Fruit fly (Drosophila melanogaster) whole organism, embryonic: ENCODE data around the gene CG17786.

Experiments used
- CG10209 ChIP-seq: fragments of 200-800 bp; sonication (Bioruptor generic); optimal IDR thresholded peaks from 3 replicates; lab custom pipeline; 2017; ENCODE audit warnings: missing biosample characterization, mild to moderate bottlenecking, missing genetic modification characterization, missing genetic modification reagents
- CG10543 ChIP-seq: fragments of 200-800 bp; sonication (Bioruptor generic); optimal IDR thresholded peaks from 3 replicates; lab custom pipeline; 2017; ENCODE audit warnings: missing biosample characterization, mild to moderate bottlenecking, missing genetic modification characterization, moderate library complexity
- CG11504 ChIP-seq: fragments of 200-800 bp; sonication (Bioruptor generic); optimal IDR thresholded peaks from 3 replicates; lab custom pipeline; 2019; ENCODE audit warnings: missing biosample characterization, mild to moderate bottlenecking, missing genetic modification characterization, moderate library complexity
- CG12071 ChIP-seq: fragments of 200-800 bp; sonication (Bioruptor generic); optimal IDR thresholded peaks from 3 replicates; lab custom pipeline; 2018; ENCODE audit warnings: missing biosample characterization, mild to moderate bottlenecking, missing genetic modification characterization
- CG14667 ChIP-seq: fragments of 200-800 bp; sonication (Bioruptor generic); IDR thresholded peaks from 2 replicates; pipeline ENCODE4 v1.3.6; 2022; ENCODE audit warnings: missing biosample characterization, missing genetic modification characterization
- CG14965 ChIP-seq: fragments of 200-800 bp; sonication (Bioruptor generic); optimal IDR thresholded peaks from 2 replicates; lab custom pipeline; 2016; ENCODE audit warnings: missing biosample characterization, missing genetic modification characterization, borderline replicate concordance
- CG1529 ChIP-seq: fragments of 200-800 bp; sonication (Bioruptor generic); optimal IDR thresholded peaks from 3 replicates; lab custom pipeline; 2018; ENCODE audit warnings: missing biosample characterization, missing genetic modification characterization
- CG16813 ChIP-seq: fragments of 200-800 bp; sonication (Bioruptor generic); IDR thresholded peaks from 3 replicates; pipeline ENCODE4 v1.3.6; 2022; ENCODE audit warnings: missing biosample characterization, missing genetic modification characterization; ENCODE audit not compliant: partially characterized antibody
- CG17912 ChIP-seq: fragments of 200-800 bp; sonication (Bioruptor generic); optimal IDR thresholded peaks from 2 replicates; lab custom pipeline; 2018; ENCODE audit warnings: missing biosample characterization, mild to moderate bottlenecking, missing genetic modification characterization
- CG2678 ChIP-seq: fragments of 200-800 bp; sonication (Bioruptor generic); optimal IDR thresholded peaks from 3 replicates; lab custom pipeline; 2019; ENCODE audit warnings: missing biosample characterization, mild to moderate bottlenecking, missing genetic modification characterization, moderate library complexity
- CG3065 ChIP-seq: fragments of 200-800 bp; sonication (Bioruptor generic); optimal IDR thresholded peaks from 2 replicates; lab custom pipeline; 2016; ENCODE audit warnings: missing biosample characterization, missing genetic modification characterization
- CG32532 ChIP-seq: fragments of 200-800 bp; sonication (Bioruptor generic); IDR thresholded peaks from 2 replicates; pipeline ENCODE4 v1.3.6; 2022; ENCODE audit warnings: missing biosample characterization, missing genetic modification characterization
- CG34422 ChIP-seq: fragments of 200-800 bp; sonication (Bioruptor generic); IDR thresholded peaks from 3 replicates; pipeline ENCODE4 v1.3.6; 2022; ENCODE audit warnings: missing biosample characterization, missing genetic modification characterization
- CG4424 ChIP-seq: fragments of 200-800 bp; sonication (Bioruptor generic); optimal IDR thresholded peaks from 3 replicates; lab custom pipeline; 2016; ENCODE audit warnings: missing biosample characterization, missing genetic modification characterization
- CG4854 ChIP-seq: fragments of 200-800 bp; sonication (Bioruptor generic); optimal IDR thresholded peaks from 2 replicates; lab custom pipeline; 2016; ENCODE audit warnings: missing biosample characterization, missing genetic modification characterization, inconsistent platforms
- CG5180 ChIP-seq: fragments of 200-800 bp; sonication (Bioruptor generic); optimal IDR thresholded peaks from 3 replicates; lab custom pipeline; 2017; ENCODE audit warnings: missing biosample characterization, missing genetic modification characterization, mild to moderate bottlenecking, moderate library complexity, missing genetic modification reagents
- CG6175 ChIP-seq: fragments of 200-800 bp; sonication (Bioruptor generic); IDR thresholded peaks from 3 replicates; pipeline ENCODE4 v1.3.6; 2022; ENCODE audit warnings: missing biosample characterization, missing genetic modification characterization
- CG8478 ChIP-seq: fragments of >200 bp; optimal IDR thresholded peaks from 2 replicates; lab custom pipeline; 2018
- CG9876 ChIP-seq: fragments of 200-800 bp; sonication (Bioruptor generic); optimal IDR thresholded peaks from 2 replicates; lab custom pipeline; 2016; ENCODE audit warnings: missing biosample characterization, missing genetic modification characterization
- CoRest ChIP-seq: fragments of 200-800 bp; sonication (Bioruptor generic); optimal IDR thresholded peaks from 3 replicates; lab custom pipeline; 2018; ENCODE audit warnings: missing biosample characterization, mild to moderate bottlenecking, missing genetic modification characterization, moderate library complexity
- Dek ChIP-seq: fragments of 200-800 bp; sonication (Bioruptor generic); optimal IDR thresholded peaks from 3 replicates; lab custom pipeline; 2019; ENCODE audit warnings: missing biosample characterization, mild to moderate bottlenecking, missing genetic modification characterization, moderate library complexity
- Doc2 ChIP-seq: fragments of 200-800 bp; sonication (Bioruptor generic); IDR thresholded peaks from 2 replicates; pipeline ENCODE4 v1.3.6; 2022; ENCODE audit warnings: missing biosample characterization, missing genetic modification characterization
- Fer2 ChIP-seq: fragments of 200-800 bp; sonication (Bioruptor generic); optimal IDR thresholded peaks from 2 replicates; lab custom pipeline; 2018; ENCODE audit warnings: missing biosample characterization, mild to moderate bottlenecking, missing genetic modification characterization, moderate library complexity
- Gug ChIP-seq: fragments of 200-800 bp; sonication (Bioruptor generic); IDR thresholded peaks from 4 replicates; pipeline ENCODE4 v1.3.6; 2022; ENCODE audit warnings: missing biosample characterization, missing genetic modification characterization
- HHEX ChIP-seq: fragments of 200-800 bp; sonication (Bioruptor generic); optimal IDR thresholded peaks from 3 replicates; lab custom pipeline; 2017; ENCODE audit warnings: missing biosample characterization, mild to moderate bottlenecking, missing genetic modification characterization, missing genetic modification reagents
- Hey ChIP-seq: fragments of 200-800 bp; sonication (Bioruptor generic); optimal IDR thresholded peaks from 3 replicates; lab custom pipeline; 2018; ENCODE audit warnings: missing biosample characterization, mild to moderate bottlenecking, missing genetic modification characterization
- Hmx ChIP-seq: fragments of 200-800 bp; sonication (Bioruptor generic); optimal IDR thresholded peaks from 2 replicates; lab custom pipeline; 2016; ENCODE audit warnings: missing biosample characterization, missing genetic modification characterization
- Sox100B ChIP-seq: fragments of 200-800 bp; sonication (Bioruptor generic); optimal IDR thresholded peaks from 3 replicates; lab custom pipeline; 2018; ENCODE audit warnings: missing biosample characterization, mild to moderate bottlenecking, missing genetic modification characterization
- Spps ChIP-seq: fragments of 200-800 bp; sonication (Bioruptor generic); optimal IDR thresholded peaks from 2 replicates; lab custom pipeline; 2018; ENCODE audit warnings: missing biosample characterization, mild to moderate bottlenecking, missing genetic modification characterization
- bbx ChIP-seq: fragments of 200-800 bp; sonication (Bioruptor generic); IDR thresholded peaks from 2 replicates; pipeline ENCODE4 v1.3.6; 2022; ENCODE audit warnings: missing biosample characterization, missing genetic modification characterization; ENCODE audit not compliant: partially characterized antibody
- ci ChIP-seq: fragments of 200-800 bp; sonication (Bioruptor generic); IDR thresholded peaks from 3 replicates; pipeline ENCODE4 v1.3.6; 2022; ENCODE audit warnings: missing biosample characterization, missing genetic modification characterization
- dmrt99B ChIP-seq: fragments of 200-800 bp; sonication (Bioruptor generic); optimal IDR thresholded peaks from 2 replicates; lab custom pipeline; 2018; ENCODE audit warnings: missing biosample characterization, mild to moderate bottlenecking, missing genetic modification characterization, moderate library complexity
- fd3F ChIP-seq: fragments of 200-800 bp; sonication (Bioruptor generic); optimal IDR thresholded peaks from 2 replicates; lab custom pipeline; 2018; ENCODE audit warnings: missing biosample characterization, mild to moderate bottlenecking, missing genetic modification characterization, moderate library complexity
- gcm ChIP-seq: fragments of 200-800 bp; sonication (Bioruptor generic); optimal IDR thresholded peaks from 2 replicates; lab custom pipeline; 2019; ENCODE audit warnings: missing biosample characterization, mild to moderate bottlenecking, missing genetic modification characterization, moderate library complexity
- gcm2 ChIP-seq: fragments of 200-800 bp; sonication (Bioruptor generic); optimal IDR thresholded peaks from 2 replicates; lab custom pipeline; 2016; ENCODE audit warnings: missing biosample characterization, missing genetic modification characterization
- grn ChIP-seq: fragments of 200-800 bp; sonication (Bioruptor generic); optimal IDR thresholded peaks from 3 replicates; lab custom pipeline; 2017; ENCODE audit warnings: missing biosample characterization, missing genetic modification characterization
- jumu ChIP-seq: fragments of 200-800 bp; sonication (Bioruptor generic); optimal IDR thresholded peaks from 3 replicates; lab custom pipeline; 2016; ENCODE audit warnings: missing biosample characterization, missing genetic modification characterization
- kay ChIP-seq: fragments of 200-800 bp; sonication (Bioruptor generic); optimal IDR thresholded peaks from 2 replicates; lab custom pipeline; 2016; ENCODE audit warnings: missing biosample characterization, missing genetic modification characterization
- klu ChIP-seq: fragments of 200-800 bp; sonication (Bioruptor generic); IDR thresholded peaks from 2 replicates; pipeline ENCODE4 v1.3.6; 2022; ENCODE audit warnings: missing biosample characterization, missing genetic modification characterization
- lab ChIP-seq: fragments of 200-800 bp; sonication (Bioruptor generic); optimal IDR thresholded peaks from 3 replicates; lab custom pipeline; 2017; ENCODE audit warnings: missing biosample characterization, missing genetic modification characterization, mild to moderate bottlenecking, moderate library complexity, missing genetic modification reagents
- p53 ChIP-seq: fragments of 200-800 bp; sonication (Bioruptor generic); optimal IDR thresholded peaks from 2 replicates; lab custom pipeline; 2016; ENCODE audit warnings: missing biosample characterization, missing genetic modification characterization
- peb ChIP-seq: fragments of 200-800 bp; sonication (Bioruptor generic); IDR thresholded peaks from 2 replicates; pipeline ENCODE4 v1.3.6; 2022; ENCODE audit warnings: missing biosample characterization, missing genetic modification characterization
- ranshi ChIP-seq: fragments of 200-800 bp; sonication (Bioruptor generic); IDR thresholded peaks from 2 replicates; pipeline ENCODE4 v1.3.6; 2022; ENCODE audit warnings: missing biosample characterization, missing genetic modification characterization
- repo ChIP-seq: fragments of 200-800 bp; sonication (Bioruptor generic); optimal IDR thresholded peaks from 2 replicates; lab custom pipeline; 2016; ENCODE audit warnings: missing biosample characterization, missing genetic modification characterization
- ro ChIP-seq: fragments of 200-800 bp; sonication (Bioruptor generic); IDR thresholded peaks from 2 replicates; pipeline ENCODE4 v1.3.6; 2022; ENCODE audit warnings: missing biosample characterization, missing genetic modification characterization
- sim ChIP-seq: fragments of 200-800 bp; sonication (Bioruptor generic); IDR thresholded peaks from 2 replicates; pipeline ENCODE4 v1.3.6; 2022; ENCODE audit warnings: missing biosample characterization, missing genetic modification characterization
- sr ChIP-seq: fragments of 200-800 bp; sonication (Bioruptor generic); IDR thresholded peaks from 3 replicates; pipeline ENCODE4 v1.3.6; 2022; ENCODE audit warnings: missing biosample characterization, missing genetic modification characterization
- unc-4 ChIP-seq: fragments of 200-800 bp; sonication (Bioruptor generic); IDR thresholded peaks from 2 replicates; pipeline ENCODE4 v1.3.6; 2022; ENCODE audit warnings: missing biosample characterization, missing genetic modification characterization; ENCODE audit not compliant: partially characterized antibody
- wdn ChIP-seq: fragments of 200-800 bp; sonication (Bioruptor generic); IDR thresholded peaks from 2 replicates; pipeline ENCODE4 v1.3.6; 2022; ENCODE audit warnings: missing biosample characterization, missing genetic modification characterization

CG17786 gene

DNA sequence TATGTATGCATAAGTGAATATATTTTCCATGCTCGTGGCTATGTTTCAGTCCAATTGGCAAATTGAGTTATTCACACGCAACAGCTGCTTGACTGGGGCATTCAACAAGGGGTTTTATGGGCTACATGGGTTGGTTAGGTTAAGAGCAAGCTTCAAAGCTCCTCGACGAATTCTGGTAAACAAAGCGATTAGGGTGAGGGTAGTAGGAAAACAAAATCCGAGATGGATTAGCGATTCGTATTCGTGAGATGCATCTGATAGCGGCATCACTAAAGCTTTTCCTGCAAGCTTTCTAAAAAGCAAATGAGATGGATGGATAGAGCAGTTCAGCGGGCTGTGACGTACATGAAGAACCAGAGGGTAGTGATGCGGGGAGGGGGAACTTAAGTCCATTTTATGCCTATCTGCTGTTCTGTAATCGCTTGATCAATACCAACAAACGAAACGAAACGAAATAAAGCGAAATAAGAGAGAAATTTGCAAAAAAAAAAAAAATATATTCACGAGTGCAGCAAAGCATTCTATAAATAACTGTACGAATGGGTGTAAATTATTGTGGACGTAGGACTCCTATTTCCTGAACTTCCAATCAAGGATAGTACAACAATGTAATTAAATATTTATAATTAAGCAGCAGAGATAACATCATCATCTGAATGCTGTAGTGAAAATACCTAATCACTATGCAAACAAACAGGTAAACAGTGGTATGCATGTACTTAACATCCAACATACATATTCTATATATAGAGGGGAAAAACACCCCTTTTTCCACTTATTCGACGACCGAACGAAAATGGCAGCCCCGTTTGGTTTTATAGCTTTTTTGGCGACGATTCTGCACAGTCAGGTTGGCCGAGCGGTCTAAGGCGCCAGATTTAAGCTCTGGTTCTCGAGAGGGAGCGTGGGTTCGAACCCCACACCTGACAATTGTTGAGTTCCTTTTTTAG is 46.2 kb upstream of the CG17786 start (continued):
- TF ChIP-seq CG2678 = peak; percentile 14
- TF ChIP-seq klu (GFP tag; lab: Robert Waterston, UW) = no peak
- peak; percentile 32 for TF ChIP-seq lab (GFP tag; lab: Kevin White, UChicago)
- no peak for TF ChIP-seq peb (GFP tag; lab: Robert Waterston, UW)
- no peak for TF ChIP-seq Doc2 (GFP tag; lab: Robert Waterston, UW)
- no peak for TF ChIP-seq CG32532 (GFP tag; lab: Robert Waterston, UW)
- no peak for TF ChIP-seq CG14965 (GFP tag; lab: Kevin White, UChicago)
- TF ChIP-seq dmrt99B (tag; lab: Kevin White, UChicago) = no peak
- TF ChIP-seq Hey (tag; lab: Kevin White, UChicago) = no peak
- TF ChIP-seq CG4424 (GFP tag; lab: Kevin White, UChicago) = no peak
- TF ChIP-seq CG6175 = no peak
- peak; percentile 45 for TF ChIP-seq CG5180 (GFP tag; lab: Kevin White, UChicago)
- TF ChIP-seq Sox100B (GFP tag; lab: Kevin White, UChicago) = peak; percentile 4
- no peak for TF ChIP-seq CG14667 (GFP tag; lab: Robert Waterston, UW)
- TF ChIP-seq jumu (GFP tag; lab: Kevin White, UChicago) = no peak
- no peak for TF ChIP-seq ranshi (GFP tag; lab: Robert Waterston, UW)
- TF ChIP-seq CG12071 (GFP tag; lab: Kevin White, UChicago) = no peak
- no peak for TF ChIP-seq Dek (tag; lab: Kevin White, UChicago)
- peak; percentile 25 for TF ChIP-seq HHEX (GFP tag; lab: Kevin White, UChicago)
- no peak for TF ChIP-seq Gug (GFP tag; lab: Robert Waterston, UW)
- no peak for TF ChIP-seq CG17912 (GFP tag; lab: Kevin White, UChicago)
- peak; percentile 34 for TF ChIP-seq grn (GFP tag; lab: Kevin White, UChicago)
- TF ChIP-seq CG16813 (GFP tag; lab: Robert Waterston, UW) = peak; percentile 43; the same call in 2 of the 3 replicates
- TF ChIP-seq CG3065 (GFP tag; lab: Kevin White, UChicago) = no peak
- TF ChIP-seq CG8478 (lab: Kevin White, UChicago) = no peak
- TF ChIP-seq CG9876 (GFP tag; lab: Kevin White, UChicago) = no peak
- no peak for TF ChIP-seq wdn (GFP tag; lab: Robert Waterston, UW)
- no peak for TF ChIP-seq CG1529 (GFP tag; lab: Kevin White, UChicago)
- TF ChIP-seq gcm2 = no peak
- TF ChIP-seq sim (GFP tag; lab: Robert Waterston, UW) = no peak
- TF ChIP-seq kay (GFP tag; lab: Kevin White, UChicago) = no peak
- no peak for TF ChIP-seq ro (GFP tag; lab: Robert Waterston, UW)
- no peak for TF ChIP-seq Fer2
- peak; percentile 44 for TF ChIP-seq CG10543 (GFP tag; lab: Kevin White, UChicago)
- no peak for TF ChIP-seq gcm
- no peak for TF ChIP-seq Spps (tag; lab: Kevin White, UChicago)
- TF ChIP-seq ci (GFP tag; lab: Robert Waterston, UW) = no peak
- no peak for TF ChIP-seq p53 (GFP tag; lab: Kevin White, UChicago)
- TF ChIP-seq unc-4 = peak; percentile 40; the same call in 1 of the 2 replicates
- TF ChIP-seq sr (GFP tag; lab: Robert Waterston, UW) = no peak
- TF ChIP-seq CG4854 (GFP tag; lab: Kevin White, UChicago) = no peak
- no peak for TF ChIP-seq repo (GFP tag; lab: Kevin White, UChicago)
- no peak for TF ChIP-seq CG34422
- peak; percentile 18; the same call in 1 of the 2 replicates for TF ChIP-seq bbx (GFP tag; lab: Robert Waterston, UW)
- no peak for TF ChIP-seq CG11504 (tag; lab: Kevin White, UChicago)
- no peak for TF ChIP-seq Hmx
- TF ChIP-seq CG10209 = no peak
- no peak for TF ChIP-seq CoRest (tag; lab: Kevin White, UChicago)
- TF ChIP-seq fd3F (GFP tag; lab: Kevin White, UChicago) = no peak
